Worm (Caenorhabditis elegans) whole organism, L4 larva: Measurements from ENCODE around the gene F43E2.11.

ENCODE experiments used
- Y5F2A.4 ChIP-seq: fragments of 200-800 bp; sonication (Bioruptor generic); optimal IDR thresholded peaks from 2 replicates; lab custom pipeline; 2018; ENCODE audit warnings: mild to moderate bottlenecking, missing genetic modification characterization, missing compliant biosample characterization
- ZK546.5 ChIP-seq, 2 experiments: sonication (generic microtip); optimal IDR thresholded peaks; 2 replicates each; lab custom pipeline; 2017; ENCODE audit warnings: missing biosample characterization in 2 of 2, missing genetic modification characterization in 2 of 2
- ceh-82 ChIP-seq: sonication (generic microtip); optimal IDR thresholded peaks from 2 replicates; lab custom pipeline; 2017; ENCODE audit warnings: missing biosample characterization, missing genetic modification characterization
- ces-1 ChIP-seq: fragments of 150-350 bp; sonication (generic microtip); optimal IDR thresholded peaks from 4 replicates; lab custom pipeline; 2014; ENCODE audit warnings: missing biosample characterization, missing genetic modification reagents, missing genetic modification characterization
- cey-2 ChIP-seq: sonication (generic microtip); optimal IDR thresholded peaks from 3 replicates; lab custom pipeline; 2017; ENCODE audit warnings: missing genetic modification characterization, mild to moderate bottlenecking, missing compliant biosample characterization, antibody characterized with exemption, borderline replicate concordance; ENCODE audit not compliant: insufficient read depth
- dmd-9 ChIP-seq: fragments of 200-800 bp; sonication (Bioruptor generic); IDR thresholded peaks from 2 replicates; pipeline ENCODE4 v1.3.6; 2022; ENCODE audit warnings: missing genetic modification reagents, missing genetic modification characterization, missing compliant biosample characterization
- dve-1 ChIP-seq: sonication (generic microtip); optimal IDR thresholded peaks from 2 replicates; lab custom pipeline; 2017; ENCODE audit warnings: antibody characterized with exemption, mild to moderate bottlenecking, missing genetic modification characterization, missing compliant biosample characterization; ENCODE audit not compliant: insufficient read depth
- egl-27 ChIP-seq: sonication (generic microtip); optimal IDR thresholded peaks from 3 replicates; lab custom pipeline; 2017; ENCODE audit warnings: missing biosample characterization, missing genetic modification reagents, missing genetic modification characterization
- lsy-2 ChIP-seq, 2 experiments: fragments of 150-350 bp in 1 of 2; sonication (generic microtip) in 1 of 2; optimal IDR thresholded peaks; 2 replicates each; lab custom pipeline; 2014 to 2017; ENCODE audit warnings: missing biosample characterization in 2 of 2, missing genetic modification characterization in 2 of 2
- nhr-237 ChIP-seq: sonication (generic microtip); optimal IDR thresholded peaks from 2 replicates; lab custom pipeline; 2017; ENCODE audit warnings: missing biosample characterization, missing genetic modification characterization
- pha-4 ChIP-seq, 2 experiments: fragments of 150-350 bp in 1 of 2; fragments of 200-800 bp in 1 of 2; sonication (Bioruptor generic) in 1 of 2; IDR thresholded peaks in 1 of 2; optimal IDR thresholded peaks in 1 of 2; 2 replicates each; pipeline versions ENCODE4 v1.3.6 to Lab custom; 2014 to 2022; ENCODE audit warnings: missing genetic modification characterization in 2 of 2, missing genetic modification reagents in 2 of 2, missing biosample characterization in 1 of 2, missing compliant biosample characterization in 1 of 2
- pqm-1 ChIP-seq: sonication (generic microtip); optimal IDR thresholded peaks from 2 replicates; lab custom pipeline; 2017; ENCODE audit warnings: missing biosample characterization, missing genetic modification characterization
- unc-62 ChIP-seq, 3 experiments: fragments of 150-350 bp in 1 of 3; sonication (generic microtip); optimal IDR thresholded peaks in 2 of 3; peaks in 1 of 3; 1 replicate in 1 of 3; 2 replicates in 2 of 3; lab custom pipeline; 2014 to 2017; ENCODE audit warnings: missing biosample characterization in 3 of 3, missing genetic modification characterization in 3 of 3, missing genetic modification reagents in 3 of 3, missing genotype in 1 of 3

DNA sequence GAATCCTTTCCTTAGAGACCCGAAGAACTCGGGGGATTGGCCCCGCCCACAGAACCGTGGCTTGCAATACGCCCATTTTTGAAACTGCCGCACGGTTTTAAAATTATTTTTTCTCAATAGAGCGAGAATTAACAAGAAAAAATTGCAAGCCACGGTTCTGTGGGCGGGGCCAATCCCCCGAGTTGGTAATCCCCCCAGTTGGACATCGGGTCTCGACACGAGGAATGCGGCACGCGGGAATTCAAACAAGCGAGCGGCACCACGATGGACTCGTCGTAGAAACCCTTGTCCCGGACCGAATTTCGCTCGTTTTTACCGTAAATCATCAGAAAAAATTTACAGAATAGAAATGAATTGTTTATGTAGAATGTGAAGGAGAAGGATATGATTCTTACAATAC, 17.1 kb downstream of the F43E2.11 start:
- TF ChIP-seq cey-2 (tag; lab: Kevin White, UChicago) (no peak), ces-1 (GFP tag; lab: Kevin White, UChicago) (no peak), unc-62 (GFP tag; optimal IDR thresholded peaks at IDR 0.05 in 1 of 2; lab: Kevin White, UChicago) (no peak), unc-62 (tag; optimal IDR thresholded peaks at IDR 0.05; lab: Kevin White, UChicago) (no peak), ceh-82 (tag; lab: Kevin White, UChicago) (no peak), nhr-237 (tag; lab: Kevin White, UChicago) (no peak), pha-4 (GFP tag; IDR thresholded peaks at IDR 0.05; lab: Robert Waterston, UW) (no peak), pha-4 (tag; optimal IDR thresholded peaks at IDR 0.05; lab: Kevin White, UChicago) (no peak), pqm-1 (no peak), dmd-9 (GFP tag; lab: Robert Waterston, UW) (no peak), lsy-2 (tag; optimal IDR thresholded peaks at IDR 0.05; lab: Kevin White, UChicago) (no peak), dve-1 (tag; lab: Kevin White, UChicago) (no peak), ZK546.5 (tag; optimal IDR thresholded peaks at IDR 0.05; lab: Kevin White, UChicago) (no peak), Y5F2A.4 (no peak), egl-27 (no peak)
